Fruit fly (Drosophila melanogaster) whole organism, wandering third instar larva: ENCODE results near the gene CG18787.

Experiments
- Abd-B ChIP-seq: fragments of >200 bp; optimal IDR thresholded peaks from 2 replicates; lab custom pipeline; 2017; ENCODE audit warnings: missing biosample characterization, missing genetic modification characterization
- CG32264 ChIP-seq: fragments of 200-800 bp; sonication (Bioruptor generic); optimal IDR thresholded peaks from 2 replicates; lab custom pipeline; 2016; ENCODE audit warnings: missing biosample characterization, missing genetic modification characterization
- CG9705 ChIP-seq: fragments of 200-800 bp; sonication (Bioruptor generic); optimal IDR thresholded peaks from 2 replicates; lab custom pipeline; 2018; ENCODE audit warnings: missing biosample characterization, mild to moderate bottlenecking, missing genetic modification characterization
- CrebA ChIP-seq: fragments of 200-800 bp; sonication (Bioruptor generic); optimal IDR thresholded peaks from 2 replicates; lab custom pipeline; 2016; ENCODE audit warnings: missing biosample characterization, mild to moderate bottlenecking, missing genetic modification characterization, borderline replicate concordance
- Dfd ChIP-seq: fragments of >200 bp; optimal IDR thresholded peaks from 2 replicates; lab custom pipeline; 2017; ENCODE audit warnings: missing biosample characterization, missing genetic modification characterization
- GATAd ChIP-seq: sonication (Bioruptor generic); optimal IDR thresholded peaks from 2 replicates; lab custom pipeline; 2016; ENCODE audit warnings: missing biosample characterization, missing genetic modification characterization
- HLH106 ChIP-seq: fragments of 200-800 bp; optimal IDR thresholded peaks from 3 replicates; lab custom pipeline; 2019; ENCODE audit warnings: missing biosample characterization, mild to moderate bottlenecking, missing genetic modification characterization, moderate library complexity
- Hnf4 ChIP-seq: fragments of 200-800 bp; sonication (Bioruptor generic); optimal IDR thresholded peaks from 2 replicates; lab custom pipeline; 2016; ENCODE audit warnings: missing biosample characterization, mild to moderate bottlenecking, missing genetic modification characterization
- Hr78 ChIP-seq: fragments of >200 bp; optimal IDR thresholded peaks from 2 replicates; lab custom pipeline; 2017; ENCODE audit warnings: missing biosample characterization, missing genetic modification characterization
- Hr83 ChIP-seq: fragments of 200-300 bp; sonication (Bioruptor generic); optimal IDR thresholded peaks from 2 replicates; lab custom pipeline; 2016; ENCODE audit warnings: missing biosample characterization, mild to moderate bottlenecking, missing genetic modification characterization, moderate library complexity; ENCODE audit not compliant: poor library complexity, severe bottlenecking
- Jra ChIP-seq: sonication (Bioruptor generic); optimal IDR thresholded peaks from 2 replicates; lab custom pipeline; 2016; ENCODE audit warnings: missing biosample characterization, missing genetic modification characterization
- Mio ChIP-seq: sonication (Bioruptor generic); optimal IDR thresholded peaks from 2 replicates; lab custom pipeline; 2016; ENCODE audit warnings: missing biosample characterization, missing genetic modification characterization
- Myc ChIP-seq: fragments of >200 bp; optimal IDR thresholded peaks from 2 replicates; lab custom pipeline; 2017
- N ChIP-seq: fragments of >200 bp; optimal IDR thresholded peaks from 2 replicates; lab custom pipeline; 2018; ENCODE audit warnings: missing biosample characterization, missing external identifiers, missing genetic modification characterization
- OdsH ChIP-seq: fragments of 200-800 bp; sonication (Bioruptor generic); optimal IDR thresholded peaks from 2 replicates; lab custom pipeline; 2016; ENCODE audit warnings: missing biosample characterization, mild to moderate bottlenecking, missing genetic modification characterization
- Rel ChIP-seq, 2 experiments: fragments of 200-800 bp; sonication (Bioruptor generic) in 1 of 2; optimal IDR thresholded peaks; 2 replicates in 1 of 2; 3 replicates in 1 of 2; lab custom pipeline; 2016 to 2019; ENCODE audit warnings: mild to moderate bottlenecking in 2 of 2, missing biosample characterization in 2 of 2, missing genetic modification characterization in 2 of 2, moderate library complexity in 1 of 2
- Sp1 ChIP-seq: fragments of 200-800 bp; sonication (Bioruptor generic); optimal IDR thresholded peaks from 3 replicates; lab custom pipeline; 2019; ENCODE audit warnings: missing biosample characterization, mild to moderate bottlenecking, missing genetic modification characterization, moderate library complexity
- Vsx2 ChIP-seq: fragments of 200-300, 225-300 bp; sonication (Bioruptor generic); optimal IDR thresholded peaks from 2 replicates; lab custom pipeline; 2018; ENCODE audit warnings: missing biosample characterization, missing genetic modification characterization; ENCODE audit not compliant: partially characterized antibody
- br ChIP-seq: fragments of 200-800 bp; sonication (Bioruptor generic); optimal IDR thresholded peaks from 2 replicates; lab custom pipeline; 2016; ENCODE audit warnings: missing biosample characterization, missing genetic modification characterization
- brk ChIP-seq: fragments of 200-800 bp; sonication (Bioruptor generic); optimal IDR thresholded peaks from 2 replicates; lab custom pipeline; 2016; ENCODE audit warnings: missing biosample characterization, mild to moderate bottlenecking, missing genetic modification characterization
- dl ChIP-seq, 2 experiments: fragments of 175-275, 200-275 bp in 1 of 2; fragments of 200-275 bp in 1 of 2; sonication (Bioruptor generic); optimal IDR thresholded peaks; lab custom pipeline; 2018; ENCODE audit warnings: mild to moderate bottlenecking in 2 of 2, missing biosample characterization in 2 of 2, missing genetic modification characterization in 2 of 2, moderate library complexity in 2 of 2; ENCODE audit not compliant: partially characterized antibody in 2 of 2, insufficient read depth in 1 of 2
- dmrt93B ChIP-seq: fragments of 200-800 bp; sonication (Bioruptor generic); optimal IDR thresholded peaks from 2 replicates; lab custom pipeline; 2018; ENCODE audit warnings: missing biosample characterization, mild to moderate bottlenecking, missing genetic modification characterization
- dsf ChIP-seq: sonication (Bioruptor generic); optimal IDR thresholded peaks from 2 replicates; lab custom pipeline; 2016; ENCODE audit warnings: missing biosample characterization, missing genetic modification characterization, borderline replicate concordance
- ey ChIP-seq: fragments of 200-800 bp; sonication (Bioruptor generic); optimal IDR thresholded peaks from 2 replicates; lab custom pipeline; 2016; ENCODE audit warnings: missing biosample characterization, missing genetic modification characterization
- foxo ChIP-seq, 2 experiments: fragments of 200-800 bp; sonication (Bioruptor generic); optimal IDR thresholded peaks; 2 replicates in 1 of 2; 3 replicates in 1 of 2; lab custom pipeline; 2016 to 2017; ENCODE audit warnings: missing biosample characterization in 2 of 2, missing genetic modification characterization in 2 of 2
- fru ChIP-seq: fragments of 200-800 bp; sonication (Bioruptor generic); optimal IDR thresholded peaks from 3 replicates; lab custom pipeline; 2016; ENCODE audit warnings: missing biosample characterization, mild to moderate bottlenecking, missing genetic modification characterization
- h ChIP-seq: fragments of 200-800 bp; sonication (Bioruptor generic); optimal IDR thresholded peaks from 3 replicates; lab custom pipeline; 2016; ENCODE audit warnings: missing biosample characterization, mild to moderate bottlenecking, missing genetic modification characterization
- lola ChIP-seq: fragments of >200 bp; optimal IDR thresholded peaks from 2 replicates; lab custom pipeline; 2017; ENCODE audit warnings: missing biosample characterization, missing genetic modification characterization
- pan ChIP-seq: fragments of >200 bp; optimal IDR thresholded peaks from 2 replicates; lab custom pipeline; 2017
- psq ChIP-seq: fragments of 200-800 bp; sonication (Bioruptor generic); optimal IDR thresholded peaks from 3 replicates; lab custom pipeline; 2017; ENCODE audit warnings: missing biosample characterization, mild to moderate bottlenecking, missing genetic modification characterization, moderate library complexity
- rgr ChIP-seq: fragments of 200-800 bp; sonication (Bioruptor generic); optimal IDR thresholded peaks from 3 replicates; lab custom pipeline; 2016; ENCODE audit warnings: missing biosample characterization, mild to moderate bottlenecking, missing genetic modification characterization
- sage ChIP-seq: fragments of 200-800 bp; sonication (Bioruptor generic); optimal IDR thresholded peaks from 2 replicates; lab custom pipeline; 2016; ENCODE audit warnings: missing biosample characterization, mild to moderate bottlenecking, missing genetic modification characterization
- sv ChIP-seq: fragments of 200-800 bp; sonication (Bioruptor generic); optimal IDR thresholded peaks from 3 replicates; lab custom pipeline; 2016; ENCODE audit warnings: missing biosample characterization, missing genetic modification characterization
- tai ChIP-seq: sonication (Bioruptor generic); optimal IDR thresholded peaks from 2 replicates; lab custom pipeline; 2016; ENCODE audit warnings: missing biosample characterization, missing genetic modification characterization
- usp ChIP-seq: fragments of >200 bp; optimal IDR thresholded peaks from 2 replicates; lab custom pipeline; 2017; ENCODE audit warnings: missing biosample characterization, missing genetic modification characterization
- woc ChIP-seq: sonication (Bioruptor generic); optimal IDR thresholded peaks from 2 replicates; lab custom pipeline; 2016; ENCODE audit warnings: missing biosample characterization, mild to moderate bottlenecking, missing genetic modification characterization

The CG18787 gene

DNA sequence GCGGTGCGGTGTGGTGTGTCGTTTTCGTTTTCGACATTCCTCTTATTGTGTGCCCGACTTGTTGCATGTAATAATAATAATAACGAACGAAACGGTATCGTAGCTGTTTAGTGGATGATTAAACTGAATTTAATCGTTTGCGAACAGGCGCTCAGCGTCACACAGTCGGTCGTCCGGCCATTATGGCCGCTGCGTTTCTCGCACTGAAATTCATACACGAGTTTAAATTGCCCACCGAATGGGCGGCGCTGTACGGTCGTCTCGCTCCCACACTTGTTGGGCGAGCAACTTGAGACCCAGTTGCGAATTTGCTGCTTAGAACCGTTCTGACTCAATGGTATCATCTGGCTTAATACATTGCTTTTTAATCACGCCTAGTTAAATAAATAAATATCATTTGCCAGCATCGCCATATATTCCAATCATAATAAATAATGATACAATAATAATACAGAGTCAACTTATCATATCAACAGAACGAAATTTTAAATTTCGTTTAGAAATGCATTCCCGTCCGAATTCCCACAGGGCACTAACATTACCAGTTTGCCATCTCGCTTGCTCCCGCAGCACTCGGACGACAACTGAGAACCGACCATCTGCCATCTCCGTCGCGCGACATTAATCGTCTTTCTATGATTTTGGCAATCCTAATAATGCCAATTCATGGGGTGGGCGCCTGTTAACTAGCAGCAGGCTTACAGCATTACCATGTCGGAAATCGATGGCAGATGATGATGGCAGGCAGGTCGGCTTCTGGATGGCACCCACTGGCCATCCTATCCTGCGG is 11.9 kb upstream of the CG18787 start (continued):
- no peak for TF ChIP-seq GATAd (GFP tag; lab: Kevin White, UChicago)

DNA sequence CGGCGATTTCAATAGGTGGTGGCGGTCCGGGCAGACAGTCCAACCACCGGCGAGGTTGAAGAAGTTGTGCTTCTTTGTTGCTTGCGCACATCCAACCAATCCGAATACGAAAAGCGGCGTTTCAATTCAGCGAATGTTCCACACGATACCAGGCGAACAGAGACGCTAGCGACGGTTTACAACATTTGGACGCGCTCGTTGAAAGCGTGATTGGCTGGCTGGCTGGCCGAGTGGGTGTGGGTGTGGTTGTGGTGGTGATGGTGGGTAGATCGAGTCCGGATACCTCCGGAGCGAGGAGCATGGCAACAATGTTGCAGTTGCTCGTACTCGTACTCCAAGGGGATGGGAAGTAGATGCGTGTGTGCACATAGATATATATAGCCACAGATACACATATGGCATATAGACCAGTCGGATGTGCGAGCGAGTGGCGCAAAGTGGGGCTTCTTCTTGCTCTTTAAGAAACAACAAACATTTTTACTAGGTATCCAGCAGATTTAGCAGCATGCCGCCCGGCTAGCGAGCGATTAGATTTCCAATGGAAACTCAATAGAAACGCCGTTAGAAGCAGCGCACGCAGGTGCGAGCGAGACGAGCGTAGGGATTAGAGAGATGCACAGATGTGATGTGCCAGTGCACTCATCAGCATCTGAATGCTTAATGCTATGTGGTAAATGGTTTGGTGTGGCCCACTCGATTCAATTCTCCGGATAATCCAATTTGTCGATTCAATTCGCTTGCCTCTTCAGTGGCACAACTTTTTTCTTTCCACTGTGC is 11.1 kb upstream of the CG18787 start:
- TF ChIP-seq sage (GFP tag; lab: Kevin White, UChicago) (no peak), psq (GFP tag; lab: Kevin White, UChicago) (peak; percentile 12), woc (GFP tag; lab: Kevin White, UChicago) (no peak), Rel (GFP tag; optimal IDR thresholded peaks at IDR 0.05; lab: Kevin White, UChicago) (no peak), Rel (tag; optimal IDR thresholded peaks at IDR 0.05; lab: Kevin White, UChicago) (peak; percentile 81), br (GFP tag; lab: Kevin White, UChicago) (peak; percentile 39), sv (GFP tag; lab: Kevin White, UChicago) (no peak), foxo (GFP tag; optimal IDR thresholded peaks at IDR 0.05; lab: Kevin White, UChicago) (peak in 1 of 2 experiments; percentile 22), usp (GFP tag; lab: Kevin White, UChicago) (no peak), GATAd (GFP tag; lab: Kevin White, UChicago) (no peak), CG32264 (GFP tag; lab: Kevin White, UChicago) (no peak), Hnf4 (GFP tag; lab: Kevin White, UChicago) (peak; percentile 49), dl (GFP tag; optimal IDR thresholded peaks at IDR 0.05; lab: Kevin White, UChicago; ENCODE audit: insufficient read depth in 1 of 2, partially characterized antibody in 2 of 2) (peak; percentile 61 to 69), Myc (no peak), OdsH (no peak), ey (GFP tag; lab: Kevin White, UChicago) (no peak), lola (no peak), Mio (GFP tag; lab: Kevin White, UChicago) (peak; percentile 4), brk (GFP tag; lab: Kevin White, UChicago) (no peak), pan (no peak), Dfd (GFP tag; lab: Kevin White, UChicago) (no peak), h (GFP tag; lab: Kevin White, UChicago) (peak; percentile 70), HLH106 (tag; lab: Kevin White, UChicago) (peak; percentile 13), Hr83 (peak; percentile 57), CrebA (GFP tag; lab: Kevin White, UChicago) (no peak), Jra (peak; percentile 51), Vsx2 (GFP tag; lab: Kevin White, UChicago) (no peak), Sp1 (peak; percentile 45), dsf (GFP tag; lab: Kevin White, UChicago) (no peak), fru (GFP tag; lab: Kevin White, UChicago) (peak; percentile 17), tai (GFP tag; lab: Kevin White, UChicago) (no peak), Hr78 (no peak)

DNA sequence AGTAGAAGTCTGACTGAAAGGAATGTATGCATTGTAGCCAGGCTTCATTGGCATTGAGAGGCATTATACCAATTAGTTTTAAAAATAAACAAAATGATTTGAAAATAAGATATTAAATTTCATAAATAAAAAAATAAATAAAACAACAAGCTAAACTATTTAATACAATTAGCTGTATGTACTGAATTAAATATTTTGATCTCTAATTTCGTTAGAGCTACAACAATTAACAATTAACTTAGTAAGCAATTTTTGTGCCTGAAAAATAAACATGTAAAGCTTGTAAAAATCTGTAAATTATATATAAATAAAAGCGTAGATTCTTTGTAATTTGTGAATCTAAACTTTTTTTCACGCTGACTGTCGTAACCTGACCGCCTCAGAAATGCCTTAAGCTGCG is 8.7 kb upstream of the CG18787 start, which contains the start of gene Rh5:
TSS of gene Rh5 (plus strand) at position 301 of the 400 bp plus-strand sequence.
- TF ChIP-seq foxo (GFP tag; optimal IDR thresholded peaks at IDR 0.05; lab: Kevin White, UChicago) (no peak), CG32264 (GFP tag; lab: Kevin White, UChicago) (no peak), N (GFP tag; lab: Kevin White, UChicago) (no peak)

DNA sequence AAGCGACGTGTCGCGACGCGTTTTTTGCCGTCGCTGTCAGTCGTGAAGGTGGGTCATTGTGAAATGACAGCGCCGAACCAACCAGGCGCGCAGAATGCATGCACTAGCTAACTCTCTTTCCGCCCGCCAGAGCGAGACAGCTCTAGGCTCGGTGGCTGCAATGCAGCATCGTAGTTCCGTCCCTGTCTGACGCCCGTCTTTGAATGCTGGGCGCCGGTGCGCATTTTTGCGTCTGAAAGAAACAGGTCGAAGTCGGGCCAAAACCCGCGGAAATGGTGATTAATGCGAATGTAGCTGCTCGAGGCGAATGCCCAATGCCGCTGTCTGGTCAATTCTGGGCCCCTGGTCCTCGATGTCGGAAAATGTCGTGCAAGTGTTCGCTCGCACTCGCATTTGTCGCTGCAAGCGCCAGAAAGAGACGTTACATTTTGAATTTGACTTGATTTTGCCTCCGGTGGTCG is 8.2 kb upstream of the CG18787 start:
- TF ChIP-seq br (GFP tag; lab: Kevin White, UChicago) = peak; percentile 76
- no peak for TF ChIP-seq CrebA (GFP tag; lab: Kevin White, UChicago)
- TF ChIP-seq Dfd (GFP tag; lab: Kevin White, UChicago) = no peak
- TF ChIP-seq ey (GFP tag; lab: Kevin White, UChicago) = peak; percentile 48
- peak; percentile 45 for TF ChIP-seq Hnf4 (GFP tag; lab: Kevin White, UChicago)
- peak; percentile 86 for TF ChIP-seq Jra
- peak; percentile 51 for TF ChIP-seq HLH106 (tag; lab: Kevin White, UChicago)
- TF ChIP-seq Sp1 = peak; percentile 76
- TF ChIP-seq Hr83 = peak; percentile 88
- TF ChIP-seq rgr (GFP tag; lab: Kevin White, UChicago) = peak; percentile 45
- TF ChIP-seq CG9705 (GFP tag; lab: Kevin White, UChicago) = peak; percentile 3
- peak; percentile 78 to 87 for TF ChIP-seq dl (GFP tag; optimal IDR thresholded peaks at IDR 0.05; lab: Kevin White, UChicago; ENCODE audit: insufficient read depth in 1 of 2, partially characterized antibody in 2 of 2)
- TF ChIP-seq woc (GFP tag; lab: Kevin White, UChicago) = no peak
- peak; percentile 86 for TF ChIP-seq h (GFP tag; lab: Kevin White, UChicago)
- TF ChIP-seq fru (GFP tag; lab: Kevin White, UChicago) = peak; percentile 56
- no peak for TF ChIP-seq Rel (GFP tag; optimal IDR thresholded peaks at IDR 0.05; lab: Kevin White, UChicago)
- TF ChIP-seq Rel (tag; optimal IDR thresholded peaks at IDR 0.05; lab: Kevin White, UChicago) = peak; percentile 96
- no peak for TF ChIP-seq Abd-B (GFP tag; lab: Kevin White, UChicago)
- peak; percentile 12 for TF ChIP-seq dmrt93B (GFP tag; lab: Kevin White, UChicago)
